Worm (Caenorhabditis elegans): ENCODE data around the gene his-64.

ce11 chrIV:11375713-11376112 is 31.2 kb upstream of the his-64 start:
- no peak for TF ChIP-seq unc-62 (GFP tag; optimal IDR thresholded peaks at IDR 0.05)
- TF ChIP-seq ztf-11 (tag; optimal IDR thresholded peaks at IDR 0.05): no peak
- no peak for TF ChIP-seq sem-2 (GFP tag; optimal IDR thresholded peaks at IDR 0.05)
- no peak for TF ChIP-seq blmp-1 (tag; optimal IDR thresholded peaks at IDR 0.05)
- TF ChIP-seq M03D4.4 (tag; optimal IDR thresholded peaks at IDR 0.05): no peak
- TF ChIP-seq unc-39 (tag; optimal IDR thresholded peaks at IDR 0.05): no peak
- no peak for TF ChIP-seq pha-4 (tag; optimal IDR thresholded peaks at IDR 0.05)
